Fruit fly (Drosophila melanogaster): ENCODE data around the gene Ets65A.
"Not testable (repeated sequence)": the region's sequence is repeated elsewhere in the genome, so short reads cannot be mapped to it uniquely, and the experiment has no call there.

Gene Ets65A

DNA sequence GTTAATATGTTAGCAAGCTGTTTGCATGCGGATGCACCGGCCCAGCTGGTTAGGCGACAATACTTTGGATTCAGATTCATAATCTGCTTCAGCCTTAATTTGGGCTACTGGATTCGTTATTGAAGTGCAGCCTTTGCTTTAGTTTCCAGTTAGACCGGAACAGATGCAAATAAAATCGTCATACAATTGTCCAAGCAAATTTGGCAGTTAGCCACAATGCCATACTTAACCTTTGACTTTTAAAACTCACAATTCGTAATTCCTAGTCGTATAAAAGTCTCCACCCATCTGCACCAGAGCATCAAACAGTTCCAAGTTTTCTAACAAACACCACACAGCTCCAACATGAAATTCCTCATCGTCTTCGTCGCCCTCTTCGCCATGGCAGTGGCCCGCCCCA lies 51.8 kb downstream of the Ets65A start, which contains the start of gene Lcp65Ab1:
TSS of gene Lcp65Ab1 (plus strand) at position 301 of the 400 bp plus-strand sequence.
- TF ChIP-seq CG8478, psq, pan (optimal IDR thresholded peaks at IDR 0.05): not testable (repeated sequence)

DNA sequence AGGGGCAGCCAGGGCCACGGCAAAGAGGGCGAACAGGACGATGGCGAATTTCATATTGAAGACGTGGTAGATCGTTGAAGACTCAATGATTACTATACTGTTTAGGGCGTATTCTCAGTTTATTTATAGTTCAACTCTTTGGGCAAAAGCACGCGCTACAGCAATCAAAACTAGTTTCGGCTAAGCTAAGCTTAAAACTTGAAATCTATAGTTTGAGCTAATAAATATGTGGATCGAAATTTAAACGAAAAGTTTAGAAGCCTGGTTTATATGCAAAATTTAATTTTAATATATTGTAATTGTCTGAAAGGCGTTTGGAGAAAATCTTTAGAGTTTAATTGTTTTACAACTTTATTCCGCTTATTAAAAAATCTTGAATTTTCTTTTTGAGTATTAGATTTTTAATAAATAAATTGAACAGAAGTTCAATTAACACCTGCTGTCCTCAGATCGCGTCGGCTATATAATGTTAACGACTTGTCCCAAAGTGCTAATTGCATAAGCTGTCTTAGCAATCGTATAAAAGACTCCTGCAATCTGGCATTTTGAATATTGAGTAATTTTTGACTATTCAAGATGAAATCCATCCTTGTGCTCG lies 53.4 kb downstream of the Ets65A start, which contains the start of the genes Cpr65Ax2 and Lcp65Aa:
TSS of gene Cpr65Ax2 (minus strand) at position 101 of the 598 bp plus-strand sequence.
TSS of gene Lcp65Aa (plus strand) at position 548 of the 598 bp plus-strand sequence.
- TF ChIP-seq psq (optimal IDR thresholded peaks at IDR 0.05); EcR (GFP tag; optimal IDR thresholded peaks at IDR 0.05); usp (GFP tag; optimal IDR thresholded peaks at IDR 0.05): not testable (repeated sequence)

DNA sequence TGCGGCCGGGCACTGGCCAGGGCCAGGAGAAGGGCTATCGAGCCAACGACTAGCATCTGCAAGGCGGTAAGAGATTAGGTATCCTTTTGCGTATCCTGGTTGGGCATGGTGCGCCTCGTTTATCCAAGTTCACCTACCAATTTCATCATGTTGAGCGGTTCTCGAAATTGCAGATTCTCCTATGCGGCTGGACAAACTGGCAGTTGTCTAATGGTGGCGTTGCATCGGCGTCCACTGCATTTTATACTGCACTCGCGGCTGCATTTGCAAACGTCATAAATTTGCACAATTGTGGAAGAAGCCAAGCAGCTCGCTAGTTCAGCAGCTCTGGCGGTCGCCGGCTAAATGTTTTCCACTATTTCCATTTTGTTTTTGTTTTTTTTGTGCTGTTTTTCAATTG lies 55.1 kb downstream of the Ets65A start, which contains the start of gene Acp65Aa:
TSS of gene Acp65Aa (minus strand) at position 215 of the 400 bp plus-strand sequence.
- TF ChIP-seq psq (optimal IDR thresholded peaks at IDR 0.05) (no peak), CG8478 (optimal IDR thresholded peaks at IDR 0.05) (no peak), EcR (GFP tag; optimal IDR thresholded peaks at IDR 0.05) (no peak), usp (GFP tag; optimal IDR thresholded peaks at IDR 0.05) (no peak), Dll (optimal IDR thresholded peaks at IDR 0.05) (no peak), pan (optimal IDR thresholded peaks at IDR 0.05) (no peak)

DNA sequence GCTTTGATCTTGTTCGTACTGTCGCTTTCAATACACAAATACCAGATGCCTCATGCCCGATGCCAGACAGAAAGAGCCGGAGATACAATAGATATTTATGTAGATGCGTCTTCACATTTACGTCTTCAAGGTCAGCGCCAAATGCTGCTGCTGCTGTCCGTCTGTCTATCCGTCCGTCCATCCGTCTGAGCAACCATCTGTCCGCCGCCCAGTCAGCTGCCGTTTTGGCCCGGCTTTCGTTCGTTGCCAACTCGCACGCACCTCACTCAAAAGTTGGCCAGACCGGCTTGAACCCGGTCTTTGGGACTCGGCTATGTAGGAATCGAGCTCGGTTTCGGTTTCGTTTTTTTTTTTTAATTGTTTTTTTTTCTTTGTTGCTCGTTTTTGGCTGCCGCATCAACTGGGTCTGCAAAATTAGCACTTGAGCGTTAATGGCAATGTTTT lies 57.6 kb downstream of the Ets65A start:
- TF ChIP-seq Dll (optimal IDR thresholded peaks at IDR 0.05) (no peak), EcR (GFP tag; optimal IDR thresholded peaks at IDR 0.05) (no peak)

DNA sequence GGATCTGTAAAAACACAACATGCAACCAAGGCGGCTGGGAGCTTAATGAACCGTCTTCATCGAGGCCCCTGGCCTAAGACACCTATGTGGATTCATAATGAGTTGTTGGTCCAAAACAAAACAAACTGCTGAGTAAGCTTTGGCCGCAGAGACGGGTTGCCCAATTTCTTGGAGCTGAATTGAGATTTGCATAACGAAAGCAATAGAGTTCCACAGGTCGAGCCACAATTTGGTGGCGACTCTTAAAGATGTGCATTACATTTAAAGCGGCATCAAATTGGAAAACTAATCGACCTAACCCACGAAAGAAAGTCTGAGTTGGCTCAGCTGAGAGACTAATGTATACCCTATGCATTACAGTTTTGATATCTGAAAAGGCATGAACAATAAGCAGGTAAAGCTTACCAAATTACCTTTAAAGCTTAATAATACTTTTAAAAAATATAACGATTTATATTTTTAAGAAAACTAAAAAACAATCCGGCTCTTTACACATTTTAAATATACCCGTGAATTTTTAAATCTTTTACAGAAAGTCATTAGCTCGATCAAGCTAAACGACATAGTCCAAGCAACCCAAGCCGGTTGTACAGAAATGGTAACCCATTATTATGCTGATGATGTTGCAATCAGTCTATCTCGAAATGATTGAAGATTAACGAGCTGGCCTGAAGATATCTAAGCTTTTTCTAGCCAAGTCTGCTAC lies 60.1 kb downstream of the Ets65A start, which contains the start of gene CG13297:
TSS of gene CG13297 (minus strand) at position 51 of the 706 bp plus-strand sequence.
- TF ChIP-seq CG8478 (optimal IDR thresholded peaks at IDR 0.05) (no peak), psq (optimal IDR thresholded peaks at IDR 0.05) (no peak), EcR (GFP tag; optimal IDR thresholded peaks at IDR 0.05) (no peak), usp (GFP tag; optimal IDR thresholded peaks at IDR 0.05) (no peak), Dll (optimal IDR thresholded peaks at IDR 0.05) (no peak), pan (optimal IDR thresholded peaks at IDR 0.05) (no peak)

DNA sequence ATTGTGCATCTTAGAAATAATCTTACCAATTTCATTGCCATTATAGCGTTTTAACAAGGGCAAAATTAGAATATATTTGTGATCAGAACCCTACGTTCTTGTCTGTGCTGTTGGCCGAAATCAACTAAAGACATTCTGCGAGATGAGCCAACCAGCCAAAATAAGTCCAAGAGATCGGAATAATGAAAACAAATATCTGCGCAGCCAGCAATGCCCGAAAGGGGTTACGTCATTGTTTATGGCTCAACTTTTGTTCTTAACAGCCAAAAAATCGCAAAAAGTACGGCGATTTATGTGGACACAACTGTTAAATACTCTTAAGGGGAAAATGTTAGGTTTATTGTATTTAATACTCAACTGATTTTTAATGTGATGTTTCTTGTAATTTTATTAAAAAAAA lies 61.1 kb downstream of the Ets65A start, which contains the start of gene Cpr65Ay:
TSS of gene Cpr65Ay (minus strand) at position 101 of the 400 bp plus-strand sequence.
- TF ChIP-seq EcR (GFP tag; optimal IDR thresholded peaks at IDR 0.05) (no peak), Dll (optimal IDR thresholded peaks at IDR 0.05) (no peak), CG8478 (optimal IDR thresholded peaks at IDR 0.05) (no peak), psq (optimal IDR thresholded peaks at IDR 0.05) (no peak), pan (optimal IDR thresholded peaks at IDR 0.05) (no peak), usp (GFP tag; optimal IDR thresholded peaks at IDR 0.05) (no peak)

DNA sequence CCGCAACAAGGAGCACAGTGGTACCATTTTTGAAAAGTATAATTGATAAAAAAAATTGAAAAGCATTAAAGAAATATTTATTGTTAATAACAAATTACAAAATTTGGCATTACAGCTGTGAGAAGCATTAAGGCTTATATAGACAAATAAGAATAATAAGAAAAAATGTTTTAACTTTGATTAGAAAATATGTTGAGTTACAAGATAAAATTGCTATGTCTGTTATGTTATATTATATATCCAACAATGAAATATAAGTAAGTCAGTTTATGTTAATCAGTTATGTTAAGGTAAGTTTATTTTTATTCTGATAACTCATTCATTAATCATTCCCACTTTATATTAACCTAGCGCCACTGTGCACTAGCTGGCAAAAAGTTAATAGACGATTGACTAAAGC lies 62.4 kb downstream of the Ets65A start:
- no peak for TF ChIP-seq Dll (optimal IDR thresholded peaks at IDR 0.05)
- TF ChIP-seq CG8478 (optimal IDR thresholded peaks at IDR 0.05) = no peak
- TF ChIP-seq pan (optimal IDR thresholded peaks at IDR 0.05) = no peak
- TF ChIP-seq psq (optimal IDR thresholded peaks at IDR 0.05) = no peak
- TF ChIP-seq usp (GFP tag; optimal IDR thresholded peaks at IDR 0.05) = no peak
- no peak for TF ChIP-seq EcR (GFP tag; optimal IDR thresholded peaks at IDR 0.05)

DNA sequence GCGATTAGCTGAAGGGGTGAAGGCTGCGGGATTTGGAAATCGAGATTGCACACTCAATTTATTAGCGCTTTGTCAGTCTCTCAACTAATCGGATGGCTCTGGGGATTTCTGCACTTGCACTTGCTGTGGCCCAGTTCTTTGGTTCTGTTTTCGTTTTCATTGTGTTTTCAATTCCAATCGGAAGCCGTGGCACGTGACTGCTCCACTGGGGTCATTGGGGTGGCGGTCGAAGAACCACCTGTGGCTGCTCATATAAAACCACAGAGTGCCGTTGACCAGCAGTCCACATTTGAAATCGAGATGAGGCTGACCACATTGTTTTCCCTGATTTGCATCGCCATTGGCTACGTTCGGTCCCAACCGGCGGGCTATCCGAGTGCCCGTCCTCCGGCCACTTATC lies 63.1 kb downstream of the Ets65A start, which contains the start of gene Cpr65Az:
TSS of gene Cpr65Az (plus strand) at position 301 of the 400 bp plus-strand sequence.
- TF ChIP-seq pan (optimal IDR thresholded peaks at IDR 0.05) = no peak
- TF ChIP-seq CG8478 (optimal IDR thresholded peaks at IDR 0.05) = no peak
- TF ChIP-seq psq (optimal IDR thresholded peaks at IDR 0.05) = no peak
- no peak for TF ChIP-seq usp (GFP tag; optimal IDR thresholded peaks at IDR 0.05)
- TF ChIP-seq EcR (GFP tag; optimal IDR thresholded peaks at IDR 0.05) = no peak
- no peak for TF ChIP-seq Dll (optimal IDR thresholded peaks at IDR 0.05)

DNA sequence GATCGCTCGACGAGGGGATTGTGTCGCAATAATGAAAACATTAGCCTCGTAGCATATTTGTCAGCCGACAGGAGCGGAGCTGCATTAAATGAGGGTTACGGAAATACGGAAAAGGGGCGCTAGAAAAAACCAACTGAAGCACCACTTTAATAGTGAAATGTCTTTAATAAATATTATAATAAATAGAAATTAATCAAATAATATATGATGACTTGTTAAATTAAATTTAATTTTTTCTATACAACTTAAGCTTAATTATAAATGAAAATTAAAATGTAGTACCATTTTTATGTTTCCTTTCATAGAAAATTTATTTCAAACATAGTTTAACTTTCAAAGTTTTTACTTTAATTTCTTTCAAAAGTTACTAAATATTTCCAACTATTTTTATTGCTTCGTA lies 64.6 kb downstream of the Ets65A start:
- no peak for TF ChIP-seq psq (optimal IDR thresholded peaks at IDR 0.05)
- TF ChIP-seq pan (optimal IDR thresholded peaks at IDR 0.05) = no peak
- no peak for TF ChIP-seq CG8478 (optimal IDR thresholded peaks at IDR 0.05)
- TF ChIP-seq usp (GFP tag; optimal IDR thresholded peaks at IDR 0.05) = no peak
- no peak for TF ChIP-seq EcR (GFP tag; optimal IDR thresholded peaks at IDR 0.05)
- no peak for TF ChIP-seq Dll (optimal IDR thresholded peaks at IDR 0.05)

DNA sequence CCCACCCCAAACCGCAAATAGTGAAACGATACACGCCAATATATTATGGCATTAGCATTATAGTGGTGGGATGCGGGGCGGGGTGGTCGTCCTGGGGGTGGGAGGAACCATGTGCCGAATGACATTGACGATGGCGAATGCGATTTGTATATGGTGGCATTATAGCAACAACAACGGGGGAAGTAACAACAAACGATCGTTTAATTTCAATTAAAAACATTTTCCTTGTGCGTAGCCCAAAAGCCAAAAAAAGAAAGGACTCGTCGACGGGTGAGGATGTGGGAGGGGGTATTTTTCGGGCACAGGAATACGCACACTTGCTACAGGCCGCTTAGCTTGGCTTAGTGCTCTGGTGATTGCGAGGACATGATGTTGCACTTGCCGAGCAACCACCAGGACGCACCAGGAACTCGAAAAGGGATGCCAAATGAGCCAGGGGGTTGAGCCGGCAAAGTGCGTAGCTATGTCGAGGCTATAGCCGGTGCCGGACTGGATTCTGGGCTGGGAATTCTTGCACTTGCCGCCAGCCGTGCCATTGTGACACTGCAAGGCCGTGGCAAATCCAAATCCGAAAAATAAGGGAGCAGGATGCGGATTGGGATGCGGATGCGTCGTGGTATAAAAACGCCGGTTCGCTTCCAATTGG lies 65.2 kb downstream of the Ets65A start, which contains the start of gene Prdm13:
TSS of gene Prdm13 (plus strand) at position 645 of the 646 bp plus-strand sequence.
- TF ChIP-seq Dll (optimal IDR thresholded peaks at IDR 0.05) (no peak), usp (GFP tag; optimal IDR thresholded peaks at IDR 0.05) (no peak), EcR (GFP tag; optimal IDR thresholded peaks at IDR 0.05) (no peak)
